Worm (Caenorhabditis elegans) whole organism, L4/young adult: ENCODE data around the gene rfth-1.

Experiments
- dao-5 ChIP-seq: sonication (generic microtip); optimal IDR thresholded peaks from 2 replicates; lab custom pipeline; 2016; ENCODE audit warnings: missing genotype, missing genetic modification characterization, moderate library complexity, missing compliant biosample characterization
- him-1 ChIP-seq: sonication (generic microtip); optimal IDR thresholded peaks from 2 replicates; lab custom pipeline; 2016; ENCODE audit warnings: missing genotype, missing genetic modification reagents, missing genetic modification characterization, missing compliant biosample characterization

ce11 chrIV:4475362-4476086 is 35.6 kb downstream of the rfth-1 start:
- TF ChIP-seq dao-5 (tag; lab: Kevin White, UChicago) (no peak), him-1 (tag; lab: Kevin White, UChicago) (no peak)
